Worm (Caenorhabditis elegans): ENCODE results near the gene K09G1.2.

DNA sequence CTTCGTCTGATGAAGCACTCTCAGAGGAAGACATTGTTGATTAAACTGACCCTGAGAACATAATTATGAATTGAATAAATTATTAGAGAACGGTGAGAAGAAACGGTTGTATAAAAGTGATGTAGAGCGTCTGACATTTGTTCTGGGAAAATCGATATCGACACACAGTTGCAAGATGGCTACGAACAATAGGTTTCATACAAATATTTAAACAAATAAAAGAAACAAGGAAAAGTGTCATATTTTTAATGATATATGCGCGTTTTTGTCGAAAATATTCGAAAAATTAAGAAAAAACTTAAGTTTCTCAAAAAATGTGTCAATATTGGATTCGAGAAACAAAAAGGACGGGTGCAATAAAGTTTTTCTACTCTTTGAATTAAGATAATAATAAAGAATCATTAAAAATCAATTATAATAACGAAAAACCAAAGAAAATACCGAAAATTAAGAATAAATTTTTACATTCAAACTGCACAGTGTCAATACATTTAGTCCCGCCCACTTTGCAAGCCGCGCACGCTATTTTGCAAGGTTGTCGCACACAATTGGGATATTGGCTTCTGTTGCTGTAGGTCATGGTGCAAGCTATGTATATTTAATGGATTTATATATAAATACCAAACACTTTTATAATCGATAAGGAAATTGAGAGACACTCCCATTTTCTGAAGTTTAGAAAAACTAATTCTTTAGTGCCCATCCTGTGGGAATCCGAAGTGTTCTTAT, 7.7 kb upstream of the K09G1.2 start, which contains the start of gene rtfo-1:
- TF ChIP-seq him-1 (tag; optimal IDR thresholded peaks at IDR 0.05) = no peak
- TF ChIP-seq W03F9.2 (tag; optimal IDR thresholded peaks at IDR 0.05) = no peak
- TF ChIP-seq dao-5 (tag; optimal IDR thresholded peaks at IDR 0.05) = no peak

Data from whole organism, L4/young adult.